Fruit fly (Drosophila melanogaster): ENCODE measurements around the gene yellow-k.

DNA sequence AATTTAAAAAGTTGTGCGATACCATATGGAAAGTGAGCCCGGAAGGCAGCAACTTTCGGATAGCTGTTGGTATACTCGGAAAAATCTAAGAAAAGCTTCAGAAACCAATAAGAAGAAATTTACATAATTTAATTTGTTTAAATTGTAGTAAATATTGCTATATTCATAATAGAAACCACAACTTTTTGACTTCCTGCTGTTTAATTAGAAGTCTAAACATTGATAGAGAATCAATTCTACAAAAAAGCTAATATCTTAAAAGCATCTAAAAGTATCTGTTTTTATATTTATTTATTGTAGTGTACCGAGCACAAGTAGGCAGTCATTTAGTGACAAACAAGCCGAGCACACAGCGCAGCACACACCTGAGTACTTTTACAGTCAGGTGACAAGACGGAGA, 24.1 kb upstream of the yellow-k start, which contains the start of gene CG13455:
- TF ChIP-seq Dfd (GFP tag; optimal IDR thresholded peaks at IDR 0.05) = no peak
- TF ChIP-seq OdsH (GFP tag; optimal IDR thresholded peaks at IDR 0.05) = no peak
- no peak for TF ChIP-seq CG9705 (GFP tag; optimal IDR thresholded peaks at IDR 0.05)
- no peak for TF ChIP-seq brk (GFP tag; optimal IDR thresholded peaks at IDR 0.05)
- TF ChIP-seq Myc (optimal IDR thresholded peaks at IDR 0.05) = no peak
- TF ChIP-seq woc (GFP tag; optimal IDR thresholded peaks at IDR 0.05) = no peak
- TF ChIP-seq h (GFP tag; optimal IDR thresholded peaks at IDR 0.05) = no peak
